Worm (Caenorhabditis elegans) whole organism, L3 larva: ENCODE results near the gene zif-1.

Experiments
- aly-2 ChIP-seq: fragments of 150-350 bp; optimal IDR thresholded peaks from 2 replicates; lab custom pipeline; 2014; ENCODE audit warnings: missing biosample characterization, missing genetic modification characterization
- eor-1 ChIP-seq, 2 experiments: fragments of 150-350 bp; optimal IDR thresholded peaks; 2 replicates each; lab custom pipeline; 2014 to 2018; ENCODE audit warnings: missing biosample characterization in 2 of 2, missing genetic modification characterization in 2 of 2
- jun-1 ChIP-seq: fragments of 150-350 bp; optimal IDR thresholded peaks from 2 replicates; lab custom pipeline; 2014; ENCODE audit warnings: missing biosample characterization, missing genetic modification reagents, missing genetic modification characterization
- mdl-1 ChIP-seq: fragments of 150-350 bp; optimal IDR thresholded peaks from 2 replicates; lab custom pipeline; 2014; ENCODE audit warnings: missing biosample characterization, missing genetic modification characterization
- nhr-11 ChIP-seq: fragments of 150-350 bp; optimal IDR thresholded peaks from 2 replicates; lab custom pipeline; 2014; ENCODE audit warnings: missing biosample characterization, missing genetic modification characterization
- nhr-77 ChIP-seq: fragments of 150-350 bp; optimal IDR thresholded peaks from 2 replicates; lab custom pipeline; 2014; ENCODE audit warnings: missing biosample characterization, missing genetic modification characterization
- skn-1 ChIP-seq: fragments of 150-350 bp; optimal IDR thresholded peaks from 2 replicates; lab custom pipeline; 2014; ENCODE audit warnings: missing biosample characterization, missing genetic modification characterization
- snpc-4 ChIP-seq: fragments of 150-350 bp; optimal IDR thresholded peaks from 2 replicates; lab custom pipeline; 2014; ENCODE audit warnings: missing biosample characterization, missing genetic modification characterization
- unc-39 ChIP-seq: sonication (generic microtip); optimal IDR thresholded peaks from 4 replicates; lab custom pipeline; 2017; ENCODE audit warnings: missing biosample characterization, missing genetic modification characterization
- unc-62 ChIP-seq: fragments of 150-350 bp; sonication (generic microtip); optimal IDR thresholded peaks from 4 replicates; lab custom pipeline; 2014; ENCODE audit warnings: missing biosample characterization, missing genetic modification reagents, missing genetic modification characterization
- zag-1 ChIP-seq: fragments of 150-350 bp; optimal IDR thresholded peaks from 2 replicates; lab custom pipeline; 2014; ENCODE audit warnings: missing biosample characterization, missing genetic modification characterization
- ztf-11 ChIP-seq: fragments of 150-350 bp; optimal IDR thresholded peaks from 2 replicates; lab custom pipeline; 2014; ENCODE audit warnings: missing biosample characterization, missing genetic modification characterization

DNA sequence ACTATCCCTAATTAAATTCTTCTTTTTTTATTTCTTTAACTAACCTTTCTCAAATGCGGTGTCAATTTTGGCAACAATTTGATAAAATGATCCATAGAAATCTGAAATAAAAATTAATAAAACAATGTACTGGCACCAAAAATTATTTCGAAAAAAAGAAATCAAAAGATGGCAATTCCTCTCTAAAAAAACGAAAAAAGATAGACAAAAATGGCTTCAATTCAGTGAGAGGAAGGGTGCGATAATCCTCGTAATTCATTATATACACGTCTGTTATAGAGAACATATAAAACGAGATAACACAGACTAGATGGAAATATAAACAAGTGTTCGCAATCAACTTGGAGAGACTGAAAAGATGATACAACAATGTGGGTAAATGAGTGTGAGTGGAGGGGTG, 43.3 kb downstream of the zif-1 start, which contains the start of gene R107.2:
- TF ChIP-seq unc-62 = no peak
- TF ChIP-seq aly-2 (tag; lab: Kevin White, UChicago) = no peak
- no peak for TF ChIP-seq unc-39 (tag; lab: Kevin White, UChicago)
- TF ChIP-seq nhr-11 (tag; lab: Kevin White, UChicago) = no peak
- no peak for TF ChIP-seq ztf-11 (tag; lab: Kevin White, UChicago)
- TF ChIP-seq skn-1 = no peak
- no peak for TF ChIP-seq snpc-4 (tag; lab: Kevin White, UChicago)
- no peak for TF ChIP-seq eor-1 (tag; optimal IDR thresholded peaks at IDR 0.05; lab: Kevin White, UChicago)
- no peak for TF ChIP-seq jun-1 (tag; lab: Kevin White, UChicago)
- no peak for TF ChIP-seq zag-1 (tag; lab: Kevin White, UChicago)
- TF ChIP-seq nhr-77 (tag; lab: Kevin White, UChicago) = no peak
- no peak for TF ChIP-seq mdl-1 (tag; lab: Kevin White, UChicago)
